Fruit fly (Drosophila melanogaster) whole organism: Measurements from ENCODE around the gene CG2519.

Experiments used
- psq ChIP-seq: fragments of >200 bp; optimal IDR thresholded peaks from 2 replicates; lab custom pipeline; 2017
- usp ChIP-seq: fragments of >200 bp; optimal IDR thresholded peaks from 2 replicates; lab custom pipeline; 2017; ENCODE audit warnings: missing biosample characterization, missing genetic modification characterization, mixed read lengths

dm6 chr3R:5570635-5571436, 23.3 kb upstream of the CG2519 start, which contains the start of gene CRMP:
- TF ChIP-seq usp (GFP tag; lab: Kevin White, UChicago) (no peak), psq (lab: Kevin White, UChicago) (no peak)
